Fruit fly (Drosophila melanogaster): ENCODE measurements around the gene CG17154.

The CG17154 gene

dm6 chr3L:12131918-12132317 lies 43.5 kb downstream of the CG17154 start, which contains the start of gene DEF8:
DEF8 (plus strand) TSS chr3L:12132146.
- TF ChIP-seq CG8478 (optimal IDR thresholded peaks at IDR 0.05) (no peak), Dll (optimal IDR thresholded peaks at IDR 0.05) (no peak), usp (GFP tag; optimal IDR thresholded peaks at IDR 0.05) (no peak), EcR (GFP tag; optimal IDR thresholded peaks at IDR 0.05) (no peak), pan (optimal IDR thresholded peaks at IDR 0.05) (no peak), psq (optimal IDR thresholded peaks at IDR 0.05) (no peak)

dm6 chr3L:12136630-12137029 lies 48.2 kb downstream of the CG17154 start, which contains the start of the genes CG5645 and Atg12:
CG5645 (minus strand) TSS chr3L:12136706.
Atg12 (plus strand) TSS chr3L:12136967.
- TF ChIP-seq Dll (optimal IDR thresholded peaks at IDR 0.05) (no peak), EcR (GFP tag; optimal IDR thresholded peaks at IDR 0.05) (no peak), psq (optimal IDR thresholded peaks at IDR 0.05) (no peak), pan (optimal IDR thresholded peaks at IDR 0.05) (no peak), usp (GFP tag; optimal IDR thresholded peaks at IDR 0.05) (no peak), CG8478 (optimal IDR thresholded peaks at IDR 0.05) (no peak)

dm6 chr3L:12138113-12138899 lies 49.9 kb downstream of the CG17154 start, which contains the start of the genes ND-SGDH and RhoGAP68F:
ND-SGDH (minus strand) TSS chr3L:12138584.
RhoGAP68F (plus strand) TSS chr3L:12138868.
- no peak for TF ChIP-seq Dll (optimal IDR thresholded peaks at IDR 0.05)
- TF ChIP-seq usp (GFP tag; optimal IDR thresholded peaks at IDR 0.05) = no peak
- no peak for TF ChIP-seq psq (optimal IDR thresholded peaks at IDR 0.05)
- TF ChIP-seq pan (optimal IDR thresholded peaks at IDR 0.05) = no peak
- TF ChIP-seq EcR (GFP tag; optimal IDR thresholded peaks at IDR 0.05) = no peak
- TF ChIP-seq CG8478 (optimal IDR thresholded peaks at IDR 0.05) = no peak
